Fruit fly (Drosophila melanogaster): ENCODE data around the gene shop.

Gene shop

DNA sequence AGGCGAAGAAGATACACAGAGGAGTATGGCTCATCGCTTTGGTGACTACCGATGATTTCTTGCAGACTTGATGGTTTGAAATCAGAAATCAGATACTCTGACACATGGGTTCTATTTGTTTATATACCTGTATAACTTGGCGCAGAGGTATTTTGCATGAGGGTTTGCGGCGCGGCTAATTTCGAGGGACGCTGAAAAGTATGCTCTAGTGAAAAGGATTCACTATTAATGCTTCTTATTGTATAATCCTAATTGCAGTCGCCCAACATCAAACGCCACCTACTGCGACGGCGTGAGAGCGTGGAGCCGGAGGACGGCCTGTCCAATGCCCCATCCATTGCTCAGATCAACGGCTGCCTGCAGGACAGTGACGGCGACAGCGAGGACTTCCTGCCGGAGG lies 43.3 kb downstream of the shop start:
- TF ChIP-seq NFAT (GFP tag; IDR thresholded peaks at IDR 0.05), result no peak
- peak; percentile 21 for TF ChIP-seq sens (GFP tag)
- TF ChIP-seq CG14710 (tag; optimal IDR thresholded peaks at IDR 0.05), result no peak
- TF ChIP-seq Dad (GFP tag; optimal IDR thresholded peaks at IDR 0.05), result no peak
- TF ChIP-seq sima (GFP tag; optimal IDR thresholded peaks at IDR 0.05), result no peak
- TF ChIP-seq CG13894 (tag; optimal IDR thresholded peaks at IDR 0.05), result no peak
- no peak for TF ChIP-seq ham (GFP tag; IDR thresholded peaks at IDR 0.05)
- TF ChIP-seq ind (GFP tag; optimal IDR thresholded peaks at IDR 0.05), result no peak
- no peak for TF ChIP-seq CG1647 (GFP tag; optimal IDR thresholded peaks at IDR 0.05)
- TF ChIP-seq CG34422 (GFP tag; IDR thresholded peaks at IDR 0.05), result no peak
- TF ChIP-seq HLH4C (GFP tag; IDR thresholded peaks at IDR 0.05; ENCODE audit: partially characterized antibody), result no peak
- no peak for TF ChIP-seq Atf-2 (GFP tag; optimal IDR thresholded peaks at IDR 0.05)
- TF ChIP-seq CG7745 (tag; optimal IDR thresholded peaks at IDR 0.05), result no peak
- TF ChIP-seq pnt (GFP tag; optimal IDR thresholded peaks at IDR 0.05), result no peak
- no peak for TF ChIP-seq Tbp (GFP tag; optimal IDR thresholded peaks at IDR 0.05)
- TF ChIP-seq ash1 (GFP tag; optimal IDR thresholded peaks at IDR 0.05), result no peak
- TF ChIP-seq ara (GFP tag; IDR thresholded peaks at IDR 0.05), result 0 out of 2 replicates have a peak, but pooled peaks have one; percentile 17
- TF ChIP-seq fd3F (GFP tag; optimal IDR thresholded peaks at IDR 0.05), result no peak
- TF ChIP-seq CG17802 (tag; optimal IDR thresholded peaks at IDR 0.05), result no peak
- TF ChIP-seq Ets97D (GFP tag; optimal IDR thresholded peaks at IDR 0.05), result no peak
- TF ChIP-seq BtbVII (GFP tag; optimal IDR thresholded peaks at IDR 0.05), result no peak
- no peak for TF ChIP-seq lola (GFP tag; optimal IDR thresholded peaks at IDR 0.05)
- no peak for TF ChIP-seq cg (GFP tag; optimal IDR thresholded peaks at IDR 0.05)
- TF ChIP-seq schlank (tag; optimal IDR thresholded peaks at IDR 0.05), result no peak
- peak; percentile 56 for TF ChIP-seq CTCF (GFP tag; optimal IDR thresholded peaks at IDR 0.05)
- 0 out of 3 replicates have a peak, but pooled peaks have one; percentile 42 for TF ChIP-seq CG2199 (GFP tag; IDR thresholded peaks at IDR 0.05)
- TF ChIP-seq twi (tag; optimal IDR thresholded peaks at IDR 0.05), result no peak
- no peak for TF ChIP-seq HmgD (GFP tag; optimal IDR thresholded peaks at IDR 0.05)
- no peak for TF ChIP-seq CG9727 (GFP tag; optimal IDR thresholded peaks at IDR 0.05)
- peak; percentile 66 for TF ChIP-seq CG8290 (GFP tag; optimal IDR thresholded peaks at IDR 0.05)
- TF ChIP-seq CG8290 (tag; optimal IDR thresholded peaks at IDR 0.05), result no peak
- no peak for TF ChIP-seq chinmo (GFP tag; IDR thresholded peaks at IDR 0.05; ENCODE audit: partially characterized antibody)
- TF ChIP-seq CG14667 (GFP tag; IDR thresholded peaks at IDR 0.05), result no peak
- no peak for TF ChIP-seq row (GFP tag; IDR thresholded peaks at IDR 0.05)
- TF ChIP-seq gce (GFP tag; IDR thresholded peaks at IDR 0.05), result no peak
- no peak for TF ChIP-seq chm (GFP tag; IDR thresholded peaks at IDR 0.05)
- no peak for TF ChIP-seq CG12659 (GFP tag; optimal IDR thresholded peaks at IDR 0.05)
- no peak for TF ChIP-seq Scr (GFP tag; IDR thresholded peaks at IDR 0.05; ENCODE audit: partially characterized antibody)
- TF ChIP-seq Drgx (GFP tag; IDR thresholded peaks at IDR 0.05), result no peak
- no peak for TF ChIP-seq chif (GFP tag; optimal IDR thresholded peaks at IDR 0.05)
- TF ChIP-seq H2.0 (GFP tag; IDR thresholded peaks at IDR 0.05), result no peak
- TF ChIP-seq CG8359 (GFP tag; optimal IDR thresholded peaks at IDR 0.05; ENCODE audit: borderline replicate concordance), result no peak
- TF ChIP-seq danr (GFP tag; IDR thresholded peaks at IDR 0.05), result no peak
- no peak for TF ChIP-seq jing (GFP tag; optimal IDR thresholded peaks at IDR 0.05)
- TF ChIP-seq nom (GFP tag; optimal IDR thresholded peaks at IDR 0.05), result no peak
- no peak for TF ChIP-seq CG10979 (tag; optimal IDR thresholded peaks at IDR 0.05)
- peak; percentile 0 for TF ChIP-seq stwl (tag; optimal IDR thresholded peaks at IDR 0.05)
- no peak for TF ChIP-seq amos (GFP tag; IDR thresholded peaks at IDR 0.05; ENCODE audit: partially characterized antibody)
- no peak for TF ChIP-seq salm (tag; optimal IDR thresholded peaks at IDR 0.05)
- no peak for TF ChIP-seq pfk (GFP tag; optimal IDR thresholded peaks at IDR 0.05)
- TF ChIP-seq CG6654 (GFP tag; optimal IDR thresholded peaks at IDR 0.05), result no peak
- TF ChIP-seq Pdp1 (GFP tag; optimal IDR thresholded peaks at IDR 0.05), result peak in 1 of 2 experiments; percentile 58
